Worm (Caenorhabditis elegans): ENCODE results near the gene H08M01.1.

DNA sequence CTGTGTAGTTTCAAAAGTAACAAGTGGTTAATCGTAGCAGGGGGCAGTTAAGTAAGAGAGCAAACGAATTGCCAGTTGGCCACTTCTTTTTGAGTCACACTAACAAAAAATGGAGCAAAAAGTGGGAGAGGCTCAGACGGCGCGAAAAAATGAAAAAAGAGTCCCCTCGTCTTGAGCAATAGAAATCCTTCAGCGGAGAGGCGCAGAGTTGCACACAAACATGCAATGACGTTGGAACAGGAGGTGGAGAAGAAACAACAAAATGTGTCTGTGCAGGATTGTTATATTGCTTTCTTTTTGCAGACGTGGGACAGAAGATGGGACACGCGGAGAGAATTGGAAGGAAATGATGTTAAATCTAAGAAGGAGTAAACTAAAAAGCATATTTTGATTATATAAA lies 41.5 kb upstream of the H08M01.1 start:
- peak; percentile 27 for TF ChIP-seq snpc-4 (tag; optimal IDR thresholded peaks at IDR 0.05)
- TF ChIP-seq nhr-11 (tag; optimal IDR thresholded peaks at IDR 0.05) = no peak
- no peak for TF ChIP-seq nhr-90 (tag; optimal IDR thresholded peaks at IDR 0.05; ENCODE audit: poor library complexity)
- peak; percentile 26 for TF ChIP-seq skn-1 (tag; optimal IDR thresholded peaks at IDR 0.05)
- peak; percentile 7 for TF ChIP-seq fkh-10 (GFP tag; optimal IDR thresholded peaks at IDR 0.05)

Measured in whole organism, L1 larva.